Worm (Caenorhabditis elegans) whole organism, L1 larva: ENCODE measurements around the gene flad-1.

Experiments
- ama-1 ChIP-seq: fragments of 150-350 bp; optimal IDR thresholded peaks from 2 replicates; lab custom pipeline; 2014
- blmp-1 ChIP-seq: fragments of 150-350 bp; optimal IDR thresholded peaks from 2 replicates; lab custom pipeline; 2014; ENCODE audit warnings: missing biosample characterization, missing genetic modification characterization
- ceh-82 ChIP-seq, 3 experiments: fragments of 150-350 bp in 1 of 3; sonication (generic microtip) in 2 of 3; optimal IDR thresholded peaks; 2 replicates each; lab custom pipeline; 2014 to 2017; ENCODE audit warnings: missing biosample characterization in 3 of 3, missing genetic modification characterization in 3 of 3
- hlh-4 ChIP-seq: sonication (generic microtip); optimal IDR thresholded peaks from 2 replicates; lab custom pipeline; 2016; ENCODE audit warnings: mild to moderate bottlenecking, missing genetic modification characterization, missing compliant biosample characterization
- mep-1 ChIP-seq: fragments of 150-350 bp; optimal IDR thresholded peaks from 2 replicates; lab custom pipeline; 2014; ENCODE audit warnings: missing biosample characterization, missing genetic modification characterization
- nhr-11 ChIP-seq: fragments of 150-350 bp; optimal IDR thresholded peaks from 2 replicates; lab custom pipeline; 2014; ENCODE audit warnings: missing biosample characterization, missing genetic modification characterization
- pqm-1 ChIP-seq: sonication (generic microtip); optimal IDR thresholded peaks from 3 replicates; lab custom pipeline; 2017; ENCODE audit warnings: missing biosample characterization, missing genetic modification characterization
- rnt-1 ChIP-seq: sonication (generic microtip); optimal IDR thresholded peaks from 2 replicates; lab custom pipeline; 2016; ENCODE audit warnings: mild to moderate bottlenecking, missing genetic modification characterization, moderate library complexity, missing compliant biosample characterization
- sptf-1 ChIP-seq: fragments of 150-350 bp; optimal IDR thresholded peaks from 2 replicates; lab custom pipeline; 2014; ENCODE audit warnings: missing biosample characterization, missing genetic modification characterization

ce11 chrII:9914999-9915398 lies 28.9 kb upstream of the flad-1 start, which contains the start of gene F26C11.3:
- TF ChIP-seq hlh-4 (tag; lab: Kevin White, UChicago), result no peak
- no peak for TF ChIP-seq blmp-1 (tag; lab: Kevin White, UChicago)
- no peak for TF ChIP-seq mep-1 (tag; lab: Kevin White, UChicago)
- TF ChIP-seq sptf-1 (tag; lab: Kevin White, UChicago), result no peak
- TF ChIP-seq ceh-82 (tag; optimal IDR thresholded peaks at IDR 0.05; lab: Kevin White, UChicago), result no peak
- TF ChIP-seq rnt-1 (tag; lab: Kevin White, UChicago), result no peak
- TF ChIP-seq ama-1 (lab: Kevin White, UChicago), result no peak
- TF ChIP-seq pqm-1 (tag; lab: Kevin White, UChicago), result no peak
- no peak for TF ChIP-seq nhr-11 (tag; lab: Kevin White, UChicago)
